Fruit fly (Drosophila melanogaster) whole organism, embryonic: Measurements from ENCODE around the gene CG3123.

Source experiments
- Atf6 ChIP-seq: fragments of 200-800 bp; sonication (Bioruptor generic); IDR thresholded peaks from 2 replicates; pipeline ENCODE4 v1.3.6; 2022; ENCODE audit warnings: missing biosample characterization, missing genetic modification characterization
- C15 ChIP-seq: fragments of 200-800 bp; sonication (Bioruptor generic); IDR thresholded peaks from 3 replicates; pipeline ENCODE4 v1.3.6; 2022; ENCODE audit warnings: missing biosample characterization, missing genetic modification characterization
- CG10321 ChIP-seq: fragments of 200-800 bp; sonication (Bioruptor generic); IDR thresholded peaks from 2 replicates; pipeline ENCODE4 v1.3.6; 2022; ENCODE audit warnings: missing biosample characterization, missing genetic modification characterization
- CG10431 ChIP-seq: fragments of 200-800 bp; sonication (Bioruptor generic); optimal IDR thresholded peaks from 3 replicates; lab custom pipeline; 2018; ENCODE audit warnings: missing biosample characterization, mild to moderate bottlenecking, missing genetic modification characterization
- CG10462 ChIP-seq: fragments of 200-800 bp; sonication (Bioruptor generic); optimal IDR thresholded peaks from 2 replicates; lab custom pipeline; 2016; ENCODE audit warnings: missing biosample characterization, missing genetic modification characterization
- CG10654 ChIP-seq: fragments of 200-800 bp; sonication (Bioruptor generic); optimal IDR thresholded peaks from 2 replicates; lab custom pipeline; 2016; ENCODE audit warnings: missing biosample characterization, missing genetic modification characterization
- CG11696 ChIP-seq: fragments of 200-800 bp; sonication (Bioruptor generic); IDR thresholded peaks from 2 replicates; pipeline ENCODE4 v1.3.6; 2022; ENCODE audit warnings: missing biosample characterization, missing genetic modification characterization
- CG12236 ChIP-seq: fragments of 200-800 bp; sonication (Bioruptor generic); optimal IDR thresholded peaks from 2 replicates; lab custom pipeline; 2016; ENCODE audit warnings: missing biosample characterization, missing genetic modification characterization
- CG12299 ChIP-seq: fragments of 200-800 bp; sonication (Bioruptor generic); optimal IDR thresholded peaks from 2 replicates; lab custom pipeline; 2018; ENCODE audit warnings: missing biosample characterization, mild to moderate bottlenecking, missing genetic modification characterization
- CG12659 ChIP-seq: fragments of 200-800 bp; sonication (Bioruptor generic); optimal IDR thresholded peaks from 3 replicates; lab custom pipeline; 2017; ENCODE audit warnings: mild to moderate bottlenecking, missing biosample characterization, missing genetic modification reagents, missing genetic modification characterization
- CG14710 ChIP-seq: fragments of 200-800 bp; sonication (Bioruptor generic); optimal IDR thresholded peaks from 3 replicates; lab custom pipeline; 2019; ENCODE audit warnings: missing biosample characterization, mild to moderate bottlenecking, missing genetic modification characterization, moderate library complexity
- CG17385 ChIP-seq: fragments of 200-800 bp; sonication (Bioruptor generic); optimal IDR thresholded peaks from 3 replicates; lab custom pipeline; 2018; ENCODE audit warnings: missing biosample characterization, mild to moderate bottlenecking, missing genetic modification characterization
- CG18476 ChIP-seq: fragments of 200-800 bp; sonication (Bioruptor generic); optimal IDR thresholded peaks from 2 replicates; lab custom pipeline; 2016; ENCODE audit warnings: missing biosample characterization, mild to moderate bottlenecking, missing genetic modification characterization
- CG2199 ChIP-seq: fragments of 200-800 bp; sonication (Bioruptor generic); IDR thresholded peaks from 3 replicates; pipeline ENCODE4 v1.3.6; 2022; ENCODE audit warnings: missing biosample characterization, missing genetic modification characterization
- CG30020 ChIP-seq: fragments of 200-800 bp; optimal IDR thresholded peaks from 2 replicates; lab custom pipeline; 2019; ENCODE audit warnings: missing biosample characterization, mild to moderate bottlenecking, missing genetic modification characterization, moderate library complexity
- CG30431 ChIP-seq: fragments of 200-800 bp; sonication (Bioruptor generic); optimal IDR thresholded peaks from 2 replicates; lab custom pipeline; 2017; ENCODE audit warnings: missing biosample characterization, missing genetic modification characterization
- CG3065 ChIP-seq: fragments of 200-800 bp; sonication (Bioruptor generic); optimal IDR thresholded peaks from 2 replicates; lab custom pipeline; 2016; ENCODE audit warnings: missing biosample characterization, missing genetic modification characterization
- CG3163 ChIP-seq: fragments of 200-800 bp; sonication (Bioruptor generic); optimal IDR thresholded peaks from 3 replicates; lab custom pipeline; 2016; ENCODE audit warnings: missing biosample characterization, missing genetic modification characterization
- CG7372 ChIP-seq: fragments of 200-800 bp; sonication (Bioruptor generic); IDR thresholded peaks from 2 replicates; pipeline ENCODE4 v1.3.6; 2022; ENCODE audit warnings: missing biosample characterization, missing genetic modification characterization
- CG7556 ChIP-seq: fragments of 200-800 bp; sonication (Bioruptor generic); optimal IDR thresholded peaks from 2 replicates; lab custom pipeline; 2017; ENCODE audit warnings: missing biosample characterization, mild to moderate bottlenecking, missing genetic modification characterization
- CG8478 ChIP-seq: fragments of >200 bp; optimal IDR thresholded peaks from 2 replicates; lab custom pipeline; 2018
- D ChIP-seq, 2 experiments: fragments of 200-800 bp in 1 of 2; fragments of >200 bp in 1 of 2; sonication (Bioruptor generic) in 1 of 2; optimal IDR thresholded peaks; 2 replicates in 1 of 2; 3 replicates in 1 of 2; lab custom pipeline; 2017; ENCODE audit warnings: mild to moderate bottlenecking in 1 of 2, missing biosample characterization in 1 of 2, missing genetic modification characterization in 1 of 2, missing genetic modification reagents in 1 of 2
- D19A ChIP-seq: fragments of 200-800 bp; optimal IDR thresholded peaks from 3 replicates; lab custom pipeline; 2019; ENCODE audit warnings: missing biosample characterization, mild to moderate bottlenecking, missing genetic modification characterization, moderate library complexity
- Doc3 ChIP-seq: fragments of 200-800 bp; sonication (Bioruptor generic); IDR thresholded peaks from 3 replicates; pipeline ENCODE4 v1.3.6; 2022; ENCODE audit warnings: missing biosample characterization, missing genetic modification characterization; ENCODE audit not compliant: partially characterized antibody
- Jarid2 ChIP-seq: fragments of 200-800 bp; sonication (Bioruptor generic); optimal IDR thresholded peaks from 3 replicates; lab custom pipeline; 2017; ENCODE audit warnings: mild to moderate bottlenecking, missing biosample characterization, missing genetic modification reagents, missing genetic modification characterization
- Lim3 ChIP-seq: fragments of 200-800 bp; sonication (Bioruptor generic); IDR thresholded peaks from 2 replicates; pipeline ENCODE4 v1.3.6; 2022; ENCODE audit warnings: missing biosample characterization, missing genetic modification characterization
- NC2β ChIP-seq: fragments of 200-800 bp; sonication (Bioruptor generic); optimal IDR thresholded peaks from 2 replicates; lab custom pipeline; 2016; ENCODE audit warnings: missing biosample characterization, missing genetic modification characterization
- Pdp1 ChIP-seq, 2 experiments: fragments of 200-800 bp; sonication (Bioruptor generic); optimal IDR thresholded peaks; 3 replicates each; lab custom pipeline; 2016; ENCODE audit warnings: missing biosample characterization in 2 of 2, missing genetic modification characterization in 2 of 2, mild to moderate bottlenecking in 1 of 2, moderate library complexity in 1 of 2
- Ptx1 ChIP-seq: fragments of 200-800 bp; sonication (Bioruptor generic); IDR thresholded peaks from 2 replicates; pipeline ENCODE4 v1.3.6; 2022; ENCODE audit warnings: missing biosample characterization, missing genetic modification characterization
- Stat92E ChIP-seq, 3 experiments: fragments of >200 bp in 2 of 3; fragments of 200-800 bp in 1 of 3; sonication (Bioruptor generic) in 1 of 3; optimal IDR thresholded peaks; 2 replicates each; lab custom pipeline; 2017 to 2019; ENCODE audit warnings: missing biosample characterization in 3 of 3, missing genetic modification characterization in 3 of 3, mild to moderate bottlenecking in 1 of 3, moderate library complexity in 1 of 3
- Vsx1 ChIP-seq: fragments of 200-800 bp; sonication (Bioruptor generic); optimal IDR thresholded peaks from 2 replicates; lab custom pipeline; 2017; ENCODE audit warnings: missing biosample characterization, mild to moderate bottlenecking, missing genetic modification characterization, missing genetic modification reagents
- crol ChIP-seq: fragments of 200-800 bp; sonication (Bioruptor generic); IDR thresholded peaks from 2 replicates; pipeline ENCODE4 v1.3.6; 2022; ENCODE audit warnings: missing biosample characterization, missing genetic modification characterization
- cwo ChIP-seq: fragments of 200-800 bp; sonication (Bioruptor generic); optimal IDR thresholded peaks from 3 replicates; lab custom pipeline; 2017; ENCODE audit warnings: missing biosample characterization, missing genetic modification characterization, mild to moderate bottlenecking, moderate library complexity, missing genetic modification reagents
- emc ChIP-seq: fragments of 200-800 bp; sonication (Bioruptor generic); optimal IDR thresholded peaks from 2 replicates; lab custom pipeline; 2016; ENCODE audit warnings: missing biosample characterization, missing genetic modification characterization
- ftz-f1 ChIP-seq: fragments of 200-800 bp; sonication (Bioruptor generic); optimal IDR thresholded peaks from 2 replicates; lab custom pipeline; 2016; ENCODE audit warnings: missing biosample characterization, missing genetic modification characterization
- fu2 ChIP-seq: fragments of 200-800 bp; sonication (Bioruptor generic); optimal IDR thresholded peaks from 2 replicates; lab custom pipeline; 2016; ENCODE audit warnings: missing biosample characterization, missing genetic modification characterization
- gcm2 ChIP-seq: fragments of 200-800 bp; sonication (Bioruptor generic); optimal IDR thresholded peaks from 2 replicates; lab custom pipeline; 2016; ENCODE audit warnings: missing biosample characterization, missing genetic modification characterization
- gro ChIP-seq: fragments of 200-800 bp; sonication (Bioruptor generic); optimal IDR thresholded peaks from 2 replicates; lab custom pipeline; 2016; ENCODE audit warnings: missing biosample characterization, missing genetic modification characterization
- gsb-n ChIP-seq: fragments of 200-800 bp; sonication (Bioruptor generic); optimal IDR thresholded peaks from 3 replicates; lab custom pipeline; 2018; ENCODE audit warnings: missing biosample characterization, mild to moderate bottlenecking, missing genetic modification characterization
- lbe ChIP-seq: fragments of 200-800 bp; sonication (Bioruptor generic); optimal IDR thresholded peaks from 2 replicates; lab custom pipeline; 2016; ENCODE audit warnings: missing biosample characterization, mild to moderate bottlenecking, missing genetic modification characterization
- luna ChIP-seq: fragments of 200-800 bp; sonication (Bioruptor generic); optimal IDR thresholded peaks from 2 replicates; lab custom pipeline; 2016; ENCODE audit warnings: missing biosample characterization, missing genetic modification characterization
- mam ChIP-seq: fragments of 200-800 bp; sonication (Bioruptor generic); optimal IDR thresholded peaks from 3 replicates; lab custom pipeline; 2016; ENCODE audit warnings: missing biosample characterization, missing genetic modification characterization
- p53 ChIP-seq: fragments of 200-800 bp; sonication (Bioruptor generic); optimal IDR thresholded peaks from 2 replicates; lab custom pipeline; 2016; ENCODE audit warnings: missing biosample characterization, missing genetic modification characterization
- peb ChIP-seq: fragments of 200-800 bp; sonication (Bioruptor generic); IDR thresholded peaks from 2 replicates; pipeline ENCODE4 v1.3.6; 2022; ENCODE audit warnings: missing biosample characterization, missing genetic modification characterization
- row ChIP-seq: fragments of 200-800 bp; sonication (Bioruptor generic); IDR thresholded peaks from 3 replicates; pipeline ENCODE4 v1.3.6; 2022; ENCODE audit warnings: missing biosample characterization, missing genetic modification characterization
- run ChIP-seq: fragments of 200-800 bp; sonication (Bioruptor generic); optimal IDR thresholded peaks from 3 replicates; lab custom pipeline; 2018; ENCODE audit warnings: missing biosample characterization, mild to moderate bottlenecking, missing genetic modification characterization
- sima ChIP-seq: fragments of 200-800 bp; sonication (Bioruptor generic); optimal IDR thresholded peaks from 2 replicates; lab custom pipeline; 2016; ENCODE audit warnings: missing biosample characterization, missing genetic modification characterization
- sr ChIP-seq: fragments of 200-800 bp; sonication (Bioruptor generic); IDR thresholded peaks from 3 replicates; pipeline ENCODE4 v1.3.6; 2022; ENCODE audit warnings: missing biosample characterization, missing genetic modification characterization
- tin ChIP-seq: fragments of 200-800 bp; sonication (Bioruptor generic); optimal IDR thresholded peaks from 3 replicates; lab custom pipeline; 2016; ENCODE audit warnings: missing biosample characterization, missing genetic modification characterization
- vfl ChIP-seq: fragments of 200-800 bp; sonication (Bioruptor generic); optimal IDR thresholded peaks from 2 replicates; lab custom pipeline; 2016; ENCODE audit warnings: missing biosample characterization, missing genetic modification characterization
- zfh1 ChIP-seq: fragments of 200-800 bp; sonication (Bioruptor generic); IDR thresholded peaks from 3 replicates; pipeline ENCODE4 v1.3.6; 2022; ENCODE audit warnings: missing biosample characterization, missing genetic modification characterization

The CG3123 gene

dm6 chr2L:2872309-2872932 lies 47.1 kb upstream of the CG3123 start (continued):
- TF ChIP-seq CG3163 (GFP tag; lab: Kevin White, UChicago) (no peak), Pdp1 (GFP tag; optimal IDR thresholded peaks at IDR 0.05; lab: Kevin White, UChicago) (peak in 1 of 2 experiments; percentile 97), Jarid2 (GFP tag; lab: Kevin White, UChicago) (no peak), peb (GFP tag; lab: Robert Waterston, UW) (no peak), CG30431 (GFP tag; lab: Kevin White, UChicago) (no peak), gro (GFP tag; lab: Kevin White, UChicago) (no peak), CG12299 (tag; lab: Kevin White, UChicago) (no peak), Doc3 (no peak), cwo (GFP tag; lab: Kevin White, UChicago) (peak; percentile 71), sr (GFP tag; lab: Robert Waterston, UW) (no peak), lbe (GFP tag; lab: Kevin White, UChicago) (no peak), emc (GFP tag; lab: Kevin White, UChicago) (no peak), D (optimal IDR thresholded peaks at IDR 0.05; lab: Kevin White, UChicago) (no peak), D (GFP tag; optimal IDR thresholded peaks at IDR 0.05; lab: Kevin White, UChicago) (no peak), NC2β (GFP tag; lab: Kevin White, UChicago) (no peak), CG30020 (tag; lab: Kevin White, UChicago) (no peak), Stat92E (GFP tag; optimal IDR thresholded peaks at IDR 0.05; lab: Kevin White, UChicago) (no peak), CG10431 (no peak), p53 (GFP tag; lab: Kevin White, UChicago) (no peak), fu2 (GFP tag; lab: Kevin White, UChicago) (no peak), CG3065 (no peak), CG18476 (GFP tag; lab: Kevin White, UChicago) (no peak), CG7556 (GFP tag; lab: Kevin White, UChicago) (peak; percentile 46), Lim3 (GFP tag; lab: Robert Waterston, UW) (no peak), mam (GFP tag; lab: Kevin White, UChicago) (no peak), tin (GFP tag; lab: Kevin White, UChicago) (no peak), CG17385 (peak; percentile 30), CG11696 (GFP tag; lab: Robert Waterston, UW) (no peak; the same call in 1 of the 2 replicates), zfh1 (no peak), gsb-n (tag; lab: Kevin White, UChicago) (peak; percentile 31), CG7372 (GFP tag; lab: Robert Waterston, UW) (no peak), CG2199 (no peak), Ptx1 (GFP tag; lab: Robert Waterston, UW) (peak; percentile 66), sima (GFP tag; lab: Kevin White, UChicago) (no peak), C15 (no peak), CG14710 (no peak), row (GFP tag; lab: Robert Waterston, UW) (peak; percentile 61), Atf6 (GFP tag; lab: Robert Waterston, UW) (peak; percentile 72), CG10462 (GFP tag; lab: Kevin White, UChicago) (no peak), run (tag; lab: Kevin White, UChicago) (no peak), crol (GFP tag; lab: Robert Waterston, UW) (no peak), vfl (no peak), ftz-f1 (GFP tag; lab: Kevin White, UChicago) (peak; percentile 9), CG10654 (GFP tag; lab: Kevin White, UChicago) (no peak), D19A (tag; lab: Kevin White, UChicago) (peak; percentile 55), CG8478 (lab: Kevin White, UChicago) (no peak), CG10321 (GFP tag; lab: Robert Waterston, UW) (no peak), CG12236 (GFP tag; lab: Kevin White, UChicago) (no peak), Vsx1 (GFP tag; lab: Kevin White, UChicago) (no peak), CG12659 (GFP tag; lab: Kevin White, UChicago) (peak; percentile 47), luna (GFP tag; lab: Kevin White, UChicago) (no peak), gcm2 (GFP tag; lab: Kevin White, UChicago) (no peak)
